Worm (Caenorhabditis elegans) whole organism, young adult: Measurements from ENCODE around the gene F16F9.1.

Experiments
- B0035.1 ChIP-seq: sonication (generic microtip); optimal IDR thresholded peaks from 2 replicates; lab custom pipeline; 2016; ENCODE audit warnings: missing genetic modification characterization, mild to moderate bottlenecking, missing compliant biosample characterization, missing genotype, missing genetic modification reagents
- F33H1.4 ChIP-seq: fragments of 200-800 bp; sonication (Bioruptor generic); IDR thresholded peaks from 2 replicates; pipeline ENCODE4 v1.3.6; 2022; ENCODE audit warnings: missing genetic modification reagents, missing genetic modification characterization, missing compliant biosample characterization
- F52B5.7 ChIP-seq: sonication (generic microtip); optimal IDR thresholded peaks from 2 replicates; lab custom pipeline; 2016; ENCODE audit warnings: mild to moderate bottlenecking, missing genetic modification characterization, missing compliant biosample characterization
- F57C9.4 ChIP-seq: sonication (generic microtip); optimal IDR thresholded peaks from 2 replicates; lab custom pipeline; 2017; ENCODE audit warnings: mild to moderate bottlenecking, missing genetic modification characterization, missing compliant biosample characterization
- T26A5.8 ChIP-seq: sonication (generic microtip); optimal IDR thresholded peaks from 2 replicates; lab custom pipeline; 2016; ENCODE audit warnings: missing genetic modification characterization, missing compliant biosample characterization
- ZK185.1 ChIP-seq: sonication (generic microtip); optimal IDR thresholded peaks from 2 replicates; lab custom pipeline; 2016; ENCODE audit warnings: mild to moderate bottlenecking, missing genetic modification characterization, missing compliant biosample characterization; ENCODE audit not compliant: poor library complexity, severe bottlenecking
- atf-7 ChIP-seq: sonication (generic microtip); optimal IDR thresholded peaks from 2 replicates; lab custom pipeline; 2017; ENCODE audit warnings: mild to moderate bottlenecking, missing genetic modification characterization, missing compliant biosample characterization
- attf-5 ChIP-seq: fragments of 200-800 bp; sonication (Bioruptor generic); optimal IDR thresholded peaks from 2 replicates; lab custom pipeline; 2018; ENCODE audit warnings: mild to moderate bottlenecking, missing genetic modification characterization, missing compliant biosample characterization
- bed-1 ChIP-seq: fragments of 200-800 bp; sonication (Bioruptor generic); IDR thresholded peaks from 2 replicates; pipeline ENCODE4 v1.3.6; 2022; ENCODE audit warnings: missing genetic modification reagents, missing genetic modification characterization, missing compliant biosample characterization
- cebp-1 ChIP-seq, 2 experiments: fragments of 200-800 bp in 1 of 2; sonication (Bioruptor generic) in 1 of 2; sonication (generic microtip) in 1 of 2; IDR thresholded peaks in 1 of 2; optimal IDR thresholded peaks in 1 of 2; 2 replicates each; pipeline versions ENCODE4 v1.3.6 to Lab custom; 2017 to 2022; ENCODE audit warnings: missing compliant biosample characterization in 2 of 2, missing genetic modification characterization in 2 of 2, mild to moderate bottlenecking in 1 of 2, missing genetic modification reagents in 1 of 2, moderate library complexity in 1 of 2
- ceh-40 ChIP-seq: fragments of 200-800 bp; sonication (Bioruptor generic); IDR thresholded peaks from 2 replicates; pipeline ENCODE4 v1.3.6; 2022; ENCODE audit warnings: missing genetic modification characterization, missing compliant biosample characterization
- ceh-58 ChIP-seq: fragments of 200-800 bp; sonication (Bioruptor generic); IDR thresholded peaks from 2 replicates; pipeline ENCODE4 v1.3.6; 2022; ENCODE audit warnings: missing genetic modification characterization, missing compliant biosample characterization
- egl-18 ChIP-seq: fragments of 200-800 bp; sonication (Bioruptor generic); IDR thresholded peaks from 2 replicates; pipeline ENCODE4 v1.3.6; 2022; ENCODE audit warnings: missing genetic modification reagents, missing genetic modification characterization, missing compliant biosample characterization
- egrh-3 ChIP-seq: fragments of 200-800 bp; sonication (Bioruptor generic); IDR thresholded peaks from 2 replicates; pipeline ENCODE4 v1.3.6; 2022; ENCODE audit warnings: missing genetic modification reagents, missing genetic modification characterization, missing compliant biosample characterization
- ets-4 ChIP-seq: fragments of 200-800 bp; sonication (Bioruptor generic); optimal IDR thresholded peaks from 2 replicates; lab custom pipeline; 2018; ENCODE audit warnings: mild to moderate bottlenecking, missing genetic modification characterization, missing compliant biosample characterization
- hmg-1.2 ChIP-seq: fragments of 200-800 bp; sonication (Bioruptor generic); IDR thresholded peaks from 2 replicates; pipeline ENCODE4 v1.3.6; 2022; ENCODE audit warnings: missing genetic modification reagents, missing genetic modification characterization, missing compliant biosample characterization
- lag-1 ChIP-seq: fragments of 200-800 bp; sonication (Bioruptor generic); IDR thresholded peaks from 2 replicates; pipeline ENCODE4 v1.3.6; 2022; ENCODE audit warnings: missing genetic modification reagents, missing genetic modification characterization, missing compliant biosample characterization
- let-607 ChIP-seq, 2 experiments: fragments of 200-800 bp in 1 of 2; sonication (Bioruptor generic) in 1 of 2; sonication (generic microtip) in 1 of 2; optimal IDR thresholded peaks; 2 replicates each; lab custom pipeline; 2016 to 2018; ENCODE audit warnings: mild to moderate bottlenecking in 2 of 2, missing compliant biosample characterization in 2 of 2, missing genetic modification characterization in 2 of 2, moderate library complexity in 2 of 2, missing genotype in 1 of 2
- lin-26 ChIP-seq: fragments of 200-800 bp; sonication (Bioruptor generic); IDR thresholded peaks from 2 replicates; pipeline ENCODE4 v1.3.6; 2022; ENCODE audit warnings: missing genetic modification reagents, missing genetic modification characterization, missing compliant biosample characterization
- lin-40 ChIP-seq: sonication (generic microtip); optimal IDR thresholded peaks from 2 replicates; lab custom pipeline; 2016; ENCODE audit warnings: missing genetic modification characterization, mild to moderate bottlenecking, missing compliant biosample characterization, missing genotype, missing genetic modification reagents
- nfyb-1 ChIP-seq: fragments of 200-800 bp; sonication (Bioruptor generic); IDR thresholded peaks from 2 replicates; pipeline ENCODE4 v1.3.6; 2022; ENCODE audit warnings: missing genetic modification reagents, missing genetic modification characterization, missing compliant biosample characterization
- nhr-120 ChIP-seq: fragments of 200-800 bp; sonication (Bioruptor generic); IDR thresholded peaks from 2 replicates; pipeline ENCODE4 v1.3.6; 2022; ENCODE audit warnings: missing genetic modification characterization, missing compliant biosample characterization
- nhr-80 ChIP-seq: sonication (generic microtip); optimal IDR thresholded peaks from 2 replicates; lab custom pipeline; 2016; ENCODE audit warnings: missing genetic modification characterization, missing compliant biosample characterization
- rec-8 ChIP-seq, 2 experiments: sonication (generic microtip); optimal IDR thresholded peaks; 2 replicates each; lab custom pipeline; 2016; ENCODE audit warnings: mild to moderate bottlenecking in 2 of 2, missing genetic modification characterization in 2 of 2, missing genetic modification reagents in 2 of 2, missing genotype in 2 of 2, missing biosample characterization in 1 of 2, missing compliant biosample characterization in 1 of 2, moderate library complexity in 1 of 2
- sdz-38 ChIP-seq: sonication (generic microtip); optimal IDR thresholded peaks from 2 replicates; lab custom pipeline; 2016; ENCODE audit warnings: missing genotype, missing genetic modification characterization, missing compliant biosample characterization
- sea-2 ChIP-seq: fragments of 200-800 bp; sonication (Bioruptor generic); IDR thresholded peaks from 2 replicates; pipeline ENCODE4 v1.3.6; 2022; ENCODE audit warnings: missing genetic modification characterization, missing compliant biosample characterization
- snpc-4 ChIP-seq, 5 experiments: fragments of 150-350 bp in 1 of 5; sonication (generic microtip) in 4 of 5; optimal IDR thresholded peaks; 2 replicates each; lab custom pipeline; 2014 to 2018; ENCODE audit warnings: missing genetic modification characterization in 5 of 5, missing biosample characterization in 3 of 5, antibody characterized with exemption in 2 of 5, mild to moderate bottlenecking in 2 of 5, missing compliant biosample characterization in 2 of 5, missing genotype in 2 of 5, moderate library complexity in 2 of 5, missing genetic modification reagents in 1 of 5
- sptf-2 ChIP-seq: fragments of 200-800 bp; sonication (Bioruptor generic); optimal IDR thresholded peaks from 2 replicates; lab custom pipeline; 2018; ENCODE audit warnings: mild to moderate bottlenecking, missing genetic modification characterization, missing compliant biosample characterization
- tbp1 ChIP-seq: fragments of 200-800 bp; sonication (Bioruptor generic); optimal IDR thresholded peaks from 2 replicates; lab custom pipeline; 2018; ENCODE audit warnings: mild to moderate bottlenecking, missing genetic modification characterization, missing compliant biosample characterization
- unc-130 ChIP-seq: sonication (generic microtip); optimal IDR thresholded peaks from 2 replicates; lab custom pipeline; 2016; ENCODE audit warnings: missing genetic modification reagents, missing genetic modification characterization, missing compliant biosample characterization
- unc-62 ChIP-seq: fragments of 150-350 bp; optimal IDR thresholded peaks from 2 replicates; lab custom pipeline; 2014; ENCODE audit warnings: missing biosample characterization, missing genetic modification reagents, missing genetic modification characterization
- zfh-2 ChIP-seq: fragments of 200-800 bp; sonication (Bioruptor generic); conservative IDR thresholded peaks from 2 replicates; pipeline ENCODE4 v1.3.6; 2022; ENCODE audit warnings: missing genetic modification reagents, missing genetic modification characterization, missing compliant biosample characterization
- ztf-18 ChIP-seq: sonication (generic microtip); optimal IDR thresholded peaks from 2 replicates; lab custom pipeline; 2016; ENCODE audit warnings: missing genotype, mild to moderate bottlenecking, missing genetic modification characterization, missing compliant biosample characterization
- ztf-22 ChIP-seq: fragments of 200-800 bp; sonication (Bioruptor generic); optimal IDR thresholded peaks from 2 replicates; lab custom pipeline; 2018; ENCODE audit warnings: mild to moderate bottlenecking, missing genetic modification characterization, moderate library complexity, missing compliant biosample characterization
- ztf-6 ChIP-seq: fragments of 200-800 bp; sonication (Bioruptor generic); IDR thresholded peaks from 2 replicates; pipeline ENCODE4 v1.3.6; 2022; ENCODE audit warnings: missing genetic modification reagents, missing genetic modification characterization, missing compliant biosample characterization

The F16F9.1 gene

DNA sequence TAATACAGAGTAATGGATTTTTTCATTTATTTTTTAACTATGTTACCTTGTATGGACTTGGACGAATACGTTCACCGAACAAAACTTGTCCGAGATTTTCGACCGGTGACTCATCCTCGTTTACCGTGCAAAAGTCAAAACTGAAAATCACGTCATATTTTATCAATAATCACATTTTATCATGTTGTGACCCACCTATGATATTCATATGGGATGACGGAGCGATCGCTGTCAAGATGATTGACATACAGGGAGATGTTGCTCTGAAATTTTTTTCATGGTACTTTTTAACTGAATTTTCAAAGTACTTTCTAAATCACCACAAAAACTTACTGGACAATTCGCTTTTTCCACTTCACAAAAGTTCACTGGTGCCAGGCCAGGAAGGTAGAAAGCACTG lies 24.6 kb upstream of the F16F9.1 start:
- TF ChIP-seq atf-7 (peak; percentile 35), lag-1 (GFP tag; lab: Robert Waterston, UW) (no peak), nhr-80 (peak; percentile 38), rec-8 (tag; optimal IDR thresholded peaks at IDR 0.05; lab: Kevin White, UChicago) (no peak), sptf-2 (GFP tag; lab: Kevin White, UChicago) (no peak), T26A5.8 (tag; lab: Kevin White, UChicago) (no peak), F52B5.7 (tag; lab: Kevin White, UChicago) (no peak), unc-62 (GFP tag; lab: Kevin White, UChicago) (peak; percentile 72), hmg-1.2 (GFP tag; lab: Robert Waterston, UW) (no peak), ztf-6 (GFP tag; lab: Robert Waterston, UW) (no peak), lin-26 (GFP tag; lab: Robert Waterston, UW) (no peak), tbp1 (GFP tag; lab: Kevin White, UChicago) (no peak), unc-130 (GFP tag; lab: Kevin White, UChicago) (no peak), let-607 (tag; optimal IDR thresholded peaks at IDR 0.05; lab: Kevin White, UChicago) (peak in 1 of 2 experiments; percentile 35), ets-4 (GFP tag; lab: Kevin White, UChicago) (no peak), bed-1 (GFP tag; lab: Robert Waterston, UW) (no peak), nfyb-1 (GFP tag; lab: Robert Waterston, UW) (no peak), ztf-22 (no peak), B0035.1 (no peak), ceh-40 (no peak), F57C9.4 (tag; lab: Kevin White, UChicago) (no peak), attf-5 (GFP tag; lab: Kevin White, UChicago) (no peak), egl-18 (no peak), nhr-120 (GFP tag; lab: Robert Waterston, UW) (no peak)
- TF ChIP-seq, all 124 proteins: peak for 4

DNA sequence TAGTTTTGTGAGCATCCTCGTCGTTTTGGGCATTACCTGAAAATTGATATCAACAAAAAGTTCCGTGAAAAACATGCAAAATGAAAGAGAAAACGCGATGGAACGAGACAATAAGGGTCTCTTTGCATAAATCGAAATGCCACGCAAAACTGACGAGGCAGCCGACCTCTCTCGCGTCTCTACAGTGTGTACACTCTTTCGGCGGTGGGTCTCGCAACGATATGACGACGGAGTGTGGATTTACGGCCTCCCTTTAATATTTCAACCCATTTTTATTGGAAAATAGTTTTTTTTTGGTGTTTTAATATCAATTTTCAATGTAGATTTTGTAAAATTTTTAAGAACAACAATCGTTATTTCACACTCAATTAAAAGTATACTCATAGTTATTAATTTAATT lies 24.2 kb upstream of the F16F9.1 start, which contains the start of gene tag-123:
tag-123 (minus strand) TSS at position 36 of the 400 bp plus-strand sequence.
- peak; percentile 66; the same call in 1 of the 2 replicates for TF ChIP-seq hmg-1.2 (GFP tag; lab: Robert Waterston, UW)
- TF ChIP-seq sdz-38 (tag; lab: Kevin White, UChicago): no peak
- no peak for TF ChIP-seq egrh-3 (GFP tag; lab: Robert Waterston, UW)
- TF ChIP-seq sea-2: no peak
- peak; percentile 31; the same call in 1 of the 2 replicates for TF ChIP-seq zfh-2
- TF ChIP-seq F33H1.4 (GFP tag; lab: Robert Waterston, UW): peak; percentile 72
- TF ChIP-seq snpc-4 (GFP tag; optimal IDR thresholded peaks at IDR 0.05; lab: Kevin White, UChicago): no peak
- TF ChIP-seq snpc-4 (tag; optimal IDR thresholded peaks at IDR 0.05; lab: Kevin White, UChicago): peak in 2 of 4 experiments; percentile 7 to 13
- TF ChIP-seq ztf-22: no peak
- peak; percentile 16 for TF ChIP-seq ZK185.1 (tag; lab: Kevin White, UChicago)
- no peak for TF ChIP-seq cebp-1 (GFP tag; IDR thresholded peaks at IDR 0.05; lab: Robert Waterston, UW)
- peak; percentile 57 for TF ChIP-seq cebp-1 (tag; optimal IDR thresholded peaks at IDR 0.05; lab: Kevin White, UChicago)
- peak; percentile 14 for TF ChIP-seq lin-40 (tag; lab: Kevin White, UChicago)
- peak; percentile 4 for TF ChIP-seq attf-5 (GFP tag; lab: Kevin White, UChicago)
- TF ChIP-seq ztf-18 (tag; lab: Kevin White, UChicago): no peak

DNA sequence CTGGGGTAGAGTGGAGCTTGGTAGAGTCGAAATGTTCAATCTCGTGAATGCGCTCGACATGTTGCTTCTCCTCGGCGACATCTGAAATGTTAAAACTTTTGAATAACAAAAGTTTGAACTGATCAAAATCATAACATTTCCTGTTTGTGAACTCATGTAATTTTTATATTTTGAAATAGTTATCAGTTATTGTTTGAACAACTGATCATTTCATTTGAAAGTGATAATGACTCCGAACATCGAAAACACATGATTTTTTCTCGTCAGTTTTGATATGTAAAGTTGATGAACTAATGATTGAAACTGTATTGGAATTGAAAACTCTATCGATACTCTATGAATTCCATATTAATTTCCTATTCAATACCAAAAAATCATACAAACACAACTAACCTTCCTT lies 23.0 kb upstream of the F16F9.1 start:
- peak; percentile 18 for TF ChIP-seq nhr-80
- no peak for TF ChIP-seq cebp-1 (GFP tag; IDR thresholded peaks at IDR 0.05; lab: Robert Waterston, UW)
- TF ChIP-seq cebp-1 (tag; optimal IDR thresholded peaks at IDR 0.05; lab: Kevin White, UChicago): peak; percentile 12
- TF ChIP-seq ceh-58 (GFP tag; lab: Robert Waterston, UW): no peak
